Worm (Caenorhabditis elegans): Measurements from ENCODE around the gene T05A8.6.

ce11 chrII:2734266-2734665, 5.3 kb downstream of the T05A8.6 start:
- TF ChIP-seq him-1 (tag; optimal IDR thresholded peaks at IDR 0.05) (no peak), W03F9.2 (tag; optimal IDR thresholded peaks at IDR 0.05) (no peak)
